Fruit fly (Drosophila melanogaster) whole organism, embryonic: ENCODE measurements around the gene CG10226.

ENCODE experiments used
- Atf6 ChIP-seq: fragments of 200-800 bp; sonication (Bioruptor generic); IDR thresholded peaks from 2 replicates; pipeline ENCODE4 v1.3.6; 2022; ENCODE audit warnings: missing biosample characterization, missing genetic modification characterization
- CG10654 ChIP-seq: fragments of 200-800 bp; sonication (Bioruptor generic); optimal IDR thresholded peaks from 2 replicates; lab custom pipeline; 2016; ENCODE audit warnings: missing biosample characterization, missing genetic modification characterization
- CG12219 ChIP-seq: fragments of 200-800 bp; sonication (Bioruptor generic); optimal IDR thresholded peaks from 3 replicates; lab custom pipeline; 2018; ENCODE audit warnings: missing biosample characterization, mild to moderate bottlenecking, missing genetic modification characterization
- CG12391 ChIP-seq: fragments of 200-800 bp; sonication (Bioruptor generic); optimal IDR thresholded peaks from 3 replicates; lab custom pipeline; 2018; ENCODE audit warnings: missing biosample characterization, mild to moderate bottlenecking, missing genetic modification characterization, moderate library complexity
- CG12659 ChIP-seq: fragments of 200-800 bp; sonication (Bioruptor generic); optimal IDR thresholded peaks from 3 replicates; lab custom pipeline; 2017; ENCODE audit warnings: mild to moderate bottlenecking, missing biosample characterization, missing genetic modification reagents, missing genetic modification characterization
- CG13287 ChIP-seq: fragments of 200-800 bp; sonication (Bioruptor generic); IDR thresholded peaks from 2 replicates; pipeline ENCODE4 v1.3.6; 2022; ENCODE audit warnings: missing biosample characterization, missing genetic modification characterization; ENCODE audit not compliant: partially characterized antibody
- CG14014 ChIP-seq: fragments of 200-800 bp; sonication (Bioruptor generic); IDR thresholded peaks from 2 replicates; pipeline ENCODE4 v1.3.6; 2022; ENCODE audit warnings: missing biosample characterization, missing genetic modification characterization
- CG1602 ChIP-seq: fragments of 200-800 bp; sonication (Bioruptor generic); optimal IDR thresholded peaks from 3 replicates; lab custom pipeline; 2016; ENCODE audit warnings: missing biosample characterization, missing genetic modification characterization
- CG17359 ChIP-seq: fragments of 200-800 bp; sonication (Bioruptor generic); optimal IDR thresholded peaks from 3 replicates; lab custom pipeline; 2018; ENCODE audit warnings: missing biosample characterization, mild to moderate bottlenecking, missing genetic modification characterization, moderate library complexity
- CG17361 ChIP-seq: fragments of 200-800 bp; sonication (Bioruptor generic); IDR thresholded peaks from 3 replicates; pipeline ENCODE4 v1.3.6; 2022; ENCODE audit warnings: missing biosample characterization, missing genetic modification characterization
- CG17568 ChIP-seq: fragments of 200-800 bp; sonication (Bioruptor generic); optimal IDR thresholded peaks from 2 replicates; lab custom pipeline; 2018; ENCODE audit warnings: missing biosample characterization, mild to moderate bottlenecking, missing genetic modification characterization, moderate library complexity
- CG30403 ChIP-seq: fragments of 200-800 bp; sonication (Bioruptor generic); optimal IDR thresholded peaks from 3 replicates; lab custom pipeline; 2016; ENCODE audit warnings: missing biosample characterization, missing genetic modification characterization
- CG31388 ChIP-seq: fragments of 200-800 bp; sonication (Bioruptor generic); optimal IDR thresholded peaks from 2 replicates; lab custom pipeline; 2016; ENCODE audit warnings: missing biosample characterization, missing genetic modification characterization
- CG31441 ChIP-seq: fragments of 200-800 bp; sonication (Bioruptor generic); IDR thresholded peaks from 2 replicates; pipeline ENCODE4 v1.3.6; 2022; ENCODE audit warnings: missing biosample characterization, missing genetic modification characterization
- CG4730 ChIP-seq: fragments of 200-800 bp; sonication (Bioruptor generic); IDR thresholded peaks from 2 replicates; pipeline ENCODE4 v1.3.6; 2022; ENCODE audit warnings: missing biosample characterization, missing genetic modification characterization
- CG7271 ChIP-seq: fragments of 200-800 bp; sonication (Bioruptor generic); optimal IDR thresholded peaks from 2 replicates; lab custom pipeline; 2018; ENCODE audit warnings: missing biosample characterization, mild to moderate bottlenecking, missing genetic modification characterization, moderate library complexity
- CG7556 ChIP-seq: fragments of 200-800 bp; sonication (Bioruptor generic); optimal IDR thresholded peaks from 2 replicates; lab custom pipeline; 2017; ENCODE audit warnings: missing biosample characterization, mild to moderate bottlenecking, missing genetic modification characterization
- CG7928 ChIP-seq: fragments of 200-800 bp; sonication (Bioruptor generic); optimal IDR thresholded peaks from 2 replicates; lab custom pipeline; 2017; ENCODE audit warnings: missing biosample characterization, mild to moderate bottlenecking, missing genetic modification characterization
- CG8478 ChIP-seq: fragments of >200 bp; optimal IDR thresholded peaks from 2 replicates; lab custom pipeline; 2018
- Chrac-16 ChIP-seq: fragments of 200-800 bp; sonication (Bioruptor generic); optimal IDR thresholded peaks from 3 replicates; lab custom pipeline; 2016; ENCODE audit warnings: missing biosample characterization, missing genetic modification characterization
- E2f2 ChIP-seq: fragments of 200-800 bp; sonication (Bioruptor generic); IDR thresholded peaks from 2 replicates; pipeline ENCODE4 v1.3.6; 2022; ENCODE audit warnings: missing biosample characterization, missing genetic modification characterization
- ERR ChIP-seq: fragments of 200-800 bp; sonication (Bioruptor generic); optimal IDR thresholded peaks from 2 replicates; lab custom pipeline; 2016; ENCODE audit warnings: missing biosample characterization, missing genetic modification characterization
- Fer2 ChIP-seq: fragments of 200-800 bp; sonication (Bioruptor generic); optimal IDR thresholded peaks from 2 replicates; lab custom pipeline; 2018; ENCODE audit warnings: missing biosample characterization, mild to moderate bottlenecking, missing genetic modification characterization, moderate library complexity
- HmgZ ChIP-seq: fragments of 200-800 bp; sonication (Bioruptor generic); optimal IDR thresholded peaks from 2 replicates; lab custom pipeline; 2018; ENCODE audit warnings: missing biosample characterization, mild to moderate bottlenecking, missing genetic modification characterization
- Meics ChIP-seq: fragments of 200-800 bp; sonication (Bioruptor generic); optimal IDR thresholded peaks from 2 replicates; lab custom pipeline; 2017; ENCODE audit warnings: missing biosample characterization, mild to moderate bottlenecking, missing genetic modification characterization
- Myb ChIP-seq: fragments of 200-800 bp; sonication (Bioruptor generic); optimal IDR thresholded peaks from 2 replicates; lab custom pipeline; 2016; ENCODE audit warnings: missing biosample characterization, missing genetic modification characterization
- PHDP ChIP-seq: fragments of 200-800 bp; sonication (Bioruptor generic); optimal IDR thresholded peaks from 3 replicates; lab custom pipeline; 2018; ENCODE audit warnings: missing biosample characterization, mild to moderate bottlenecking, missing genetic modification characterization, moderate library complexity
- Pdp1 ChIP-seq, 2 experiments: fragments of 200-800 bp; sonication (Bioruptor generic); optimal IDR thresholded peaks; 3 replicates each; lab custom pipeline; 2016; ENCODE audit warnings: missing biosample characterization in 2 of 2, missing genetic modification characterization in 2 of 2, mild to moderate bottlenecking in 1 of 2, moderate library complexity in 1 of 2
- Rx ChIP-seq: fragments of 200-800 bp; sonication (Bioruptor generic); IDR thresholded peaks from 2 replicates; pipeline ENCODE4 v1.3.6; 2022; ENCODE audit warnings: missing biosample characterization, missing genetic modification characterization
- Side ChIP-seq: fragments of 200-800 bp; sonication (Bioruptor generic); optimal IDR thresholded peaks from 2 replicates; lab custom pipeline; 2016; ENCODE audit warnings: missing biosample characterization, missing genetic modification characterization
- Sox100B ChIP-seq: fragments of 200-800 bp; sonication (Bioruptor generic); optimal IDR thresholded peaks from 3 replicates; lab custom pipeline; 2018; ENCODE audit warnings: missing biosample characterization, mild to moderate bottlenecking, missing genetic modification characterization
- bcd ChIP-seq: fragments of 200-800 bp; sonication (Bioruptor generic); optimal IDR thresholded peaks from 2 replicates; lab custom pipeline; 2017; ENCODE audit warnings: missing biosample characterization, mild to moderate bottlenecking, missing genetic modification characterization
- corto ChIP-seq: fragments of 200-800 bp; sonication (Bioruptor generic); optimal IDR thresholded peaks from 2 replicates; lab custom pipeline; 2016; ENCODE audit warnings: missing biosample characterization, mild to moderate bottlenecking, missing genetic modification characterization, moderate library complexity
- dati ChIP-seq: fragments of 200-800 bp; sonication (Bioruptor generic); IDR thresholded peaks from 2 replicates; pipeline ENCODE4 v1.3.6; 2022; ENCODE audit warnings: missing biosample characterization, missing genetic modification characterization
- dm ChIP-seq: fragments of 200-800 bp; sonication (Bioruptor generic); optimal IDR thresholded peaks from 3 replicates; lab custom pipeline; 2016; ENCODE audit warnings: missing biosample characterization, missing genetic modification characterization
- fu2 ChIP-seq: fragments of 200-800 bp; sonication (Bioruptor generic); optimal IDR thresholded peaks from 2 replicates; lab custom pipeline; 2016; ENCODE audit warnings: missing biosample characterization, missing genetic modification characterization
- gcm ChIP-seq: fragments of 200-800 bp; sonication (Bioruptor generic); optimal IDR thresholded peaks from 2 replicates; lab custom pipeline; 2019; ENCODE audit warnings: missing biosample characterization, mild to moderate bottlenecking, missing genetic modification characterization, moderate library complexity
- gro ChIP-seq: fragments of 200-800 bp; sonication (Bioruptor generic); optimal IDR thresholded peaks from 2 replicates; lab custom pipeline; 2016; ENCODE audit warnings: missing biosample characterization, missing genetic modification characterization
- hb ChIP-seq: fragments of 200-800 bp; sonication (Bioruptor generic); IDR thresholded peaks from 3 replicates; pipeline ENCODE4 v1.3.6; 2022; ENCODE audit warnings: missing biosample characterization, missing genetic modification characterization; ENCODE audit not compliant: partially characterized antibody
- nerfin-1 ChIP-seq: fragments of 200-800 bp; sonication (Bioruptor generic); optimal IDR thresholded peaks from 3 replicates; lab custom pipeline; 2019; ENCODE audit warnings: missing biosample characterization, mild to moderate bottlenecking, missing genetic modification characterization, moderate library complexity
- nerfin-2 ChIP-seq: fragments of 200-800 bp; sonication (Bioruptor generic); IDR thresholded peaks from 2 replicates; pipeline ENCODE4 v1.3.6; 2022; ENCODE audit warnings: missing biosample characterization, missing genetic modification characterization; ENCODE audit not compliant: partially characterized antibody
- org-1 ChIP-seq: fragments of 200-800 bp; sonication (Bioruptor generic); optimal IDR thresholded peaks from 2 replicates; lab custom pipeline; 2017; ENCODE audit warnings: missing biosample characterization, missing genetic modification characterization
- pros ChIP-seq: fragments of 200-800 bp; sonication (Bioruptor generic); optimal IDR thresholded peaks from 3 replicates; lab custom pipeline; 2019; ENCODE audit warnings: missing biosample characterization, mild to moderate bottlenecking, missing genetic modification characterization, moderate library complexity
- ranshi ChIP-seq: fragments of 200-800 bp; sonication (Bioruptor generic); IDR thresholded peaks from 2 replicates; pipeline ENCODE4 v1.3.6; 2022; ENCODE audit warnings: missing biosample characterization, missing genetic modification characterization
- sens-2 ChIP-seq: fragments of 200-800 bp; sonication (Bioruptor generic); IDR thresholded peaks from 2 replicates; pipeline ENCODE4 v1.3.6; 2022; ENCODE audit warnings: missing biosample characterization, missing genetic modification characterization
- slou ChIP-seq: fragments of 200-800 bp; sonication (Bioruptor generic); optimal IDR thresholded peaks from 3 replicates; lab custom pipeline; 2016; ENCODE audit warnings: missing biosample characterization, missing genetic modification characterization
- tll ChIP-seq, 2 experiments: fragments of 200-800 bp in 1 of 2; fragments of >200 bp in 1 of 2; sonication (Bioruptor generic) in 1 of 2; optimal IDR thresholded peaks; 2 replicates each; lab custom pipeline; 2017 to 2019; ENCODE audit warnings: missing biosample characterization in 2 of 2, missing genetic modification characterization in 2 of 2, mild to moderate bottlenecking in 1 of 2, moderate library complexity in 1 of 2
- z ChIP-seq: fragments of 200-800 bp; sonication (Bioruptor generic); IDR thresholded peaks from 3 replicates; pipeline ENCODE4 v1.3.6; 2022; ENCODE audit warnings: missing biosample characterization, missing genetic modification characterization
- zfh2 ChIP-seq: fragments of 200-800 bp; sonication (Bioruptor generic); optimal IDR thresholded peaks from 2 replicates; lab custom pipeline; 2016; ENCODE audit warnings: missing biosample characterization, missing genetic modification characterization

CG10226 gene

dm6 chr3L:6262644-6263404 is 23.0 kb upstream of the CG10226 start, which contains the start of gene Ldh:
TSS of gene Ldh (minus strand) at chr3L:6262694.
- TF ChIP-seq hb (GFP tag; lab: Robert Waterston, UW) (no peak), z (no peak), CG8478 (lab: Kevin White, UChicago) (no peak), CG17361 (GFP tag; lab: Robert Waterston, UW) (peak; percentile 99), Chrac-16 (GFP tag; lab: Kevin White, UChicago) (peak; percentile 95), Meics (GFP tag; lab: Kevin White, UChicago) (peak; percentile 95), CG14014 (GFP tag; lab: Robert Waterston, UW) (peak; percentile 83), nerfin-1 (peak; percentile 96), CG10654 (peak; percentile 89), tll (GFP tag; optimal IDR thresholded peaks at IDR 0.05; lab: Kevin White, UChicago) (peak in 1 of 2 experiments; percentile 83), dm (GFP tag; lab: Kevin White, UChicago) (peak; percentile 55), CG12391 (tag; lab: Kevin White, UChicago) (peak; percentile 99), HmgZ (tag; lab: Kevin White, UChicago) (peak; percentile 97), slou (peak; percentile 91), Fer2 (tag; lab: Kevin White, UChicago) (peak; percentile 94), Sox100B (GFP tag; lab: Kevin White, UChicago) (peak; percentile 97), Side (GFP tag; lab: Kevin White, UChicago) (peak; percentile 48), ranshi (GFP tag; lab: Robert Waterston, UW) (peak; percentile 87), CG17359 (tag; lab: Kevin White, UChicago) (peak; percentile 93), E2f2 (peak; percentile 69; the same call in 1 of the 2 replicates), CG7928 (peak; percentile 63), PHDP (tag; lab: Kevin White, UChicago) (peak; percentile 98), pros (GFP tag; lab: Kevin White, UChicago) (peak; percentile 77), CG31441 (peak; percentile 98), CG12659 (peak; percentile 97), CG13287 (no peak), CG1602 (peak; percentile 95), bcd (GFP tag; lab: Kevin White, UChicago) (peak; percentile 95), nerfin-2 (GFP tag; lab: Robert Waterston, UW) (no peak), CG12219 (peak; percentile 92), sens-2 (GFP tag; lab: Robert Waterston, UW) (peak; percentile 78), dati (GFP tag; lab: Robert Waterston, UW) (no peak), ERR (peak; percentile 96), CG31388 (GFP tag; lab: Kevin White, UChicago) (peak; percentile 85), gcm (GFP tag; lab: Kevin White, UChicago) (peak; percentile 97), gro (GFP tag; lab: Kevin White, UChicago) (peak; percentile 15), Rx (GFP tag; lab: Robert Waterston, UW) (peak; percentile 76), CG4730 (peak; percentile 82), org-1 (peak; percentile 95), corto (GFP tag; lab: Kevin White, UChicago) (peak; percentile 98), fu2 (GFP tag; lab: Kevin White, UChicago) (peak; percentile 67), Atf6 (peak; percentile 95), zfh2 (peak; percentile 73), CG7271 (peak; percentile 91), Myb (peak; percentile 34), CG17568 (GFP tag; lab: Kevin White, UChicago) (peak; percentile 92), Pdp1 (GFP tag; optimal IDR thresholded peaks at IDR 0.05; lab: Kevin White, UChicago) (peak; percentile 81), CG30403 (GFP tag; lab: Kevin White, UChicago) (peak; percentile 97), CG7556 (peak; percentile 98)
